Fruit fly (Drosophila melanogaster) whole organism, embryonic: Measurements from ENCODE around the gene CG4293.

ENCODE experiments used
- Abd-B ChIP-seq: fragments of 200-800 bp; sonication (Bioruptor generic); optimal IDR thresholded peaks from 2 replicates; lab custom pipeline; 2018; ENCODE audit warnings: missing biosample characterization, mild to moderate bottlenecking, missing genetic modification characterization, moderate library complexity
- Blimp-1 ChIP-seq: fragments of 200-800 bp; sonication (Bioruptor generic); optimal IDR thresholded peaks from 3 replicates; lab custom pipeline; 2018; ENCODE audit warnings: missing biosample characterization, missing genetic modification characterization, mild to moderate bottlenecking, moderate library complexity, missing genetic modification reagents
- CG10209 ChIP-seq: fragments of 200-800 bp; sonication (Bioruptor generic); optimal IDR thresholded peaks from 3 replicates; lab custom pipeline; 2017; ENCODE audit warnings: missing biosample characterization, mild to moderate bottlenecking, missing genetic modification characterization, missing genetic modification reagents
- CG10543 ChIP-seq: fragments of 200-800 bp; sonication (Bioruptor generic); optimal IDR thresholded peaks from 3 replicates; lab custom pipeline; 2017; ENCODE audit warnings: missing biosample characterization, mild to moderate bottlenecking, missing genetic modification characterization, moderate library complexity
- CG10654 ChIP-seq: fragments of 200-800 bp; sonication (Bioruptor generic); optimal IDR thresholded peaks from 2 replicates; lab custom pipeline; 2016; ENCODE audit warnings: missing biosample characterization, missing genetic modification characterization
- CG11456 ChIP-seq: fragments of 200-800 bp; sonication (Bioruptor generic); IDR thresholded peaks from 3 replicates; pipeline ENCODE4 v1.3.6; 2022; ENCODE audit warnings: missing biosample characterization, missing genetic modification characterization
- CG11504 ChIP-seq: fragments of 200-800 bp; sonication (Bioruptor generic); optimal IDR thresholded peaks from 3 replicates; lab custom pipeline; 2019; ENCODE audit warnings: missing biosample characterization, mild to moderate bottlenecking, missing genetic modification characterization, moderate library complexity
- CG12236 ChIP-seq: fragments of 200-800 bp; sonication (Bioruptor generic); optimal IDR thresholded peaks from 2 replicates; lab custom pipeline; 2016; ENCODE audit warnings: missing biosample characterization, missing genetic modification characterization
- CG12659 ChIP-seq: fragments of 200-800 bp; sonication (Bioruptor generic); optimal IDR thresholded peaks from 3 replicates; lab custom pipeline; 2017; ENCODE audit warnings: mild to moderate bottlenecking, missing biosample characterization, missing genetic modification reagents, missing genetic modification characterization
- CG1603 ChIP-seq: fragments of 200-800 bp; sonication (Bioruptor generic); optimal IDR thresholded peaks from 2 replicates; lab custom pipeline; 2019; ENCODE audit warnings: missing biosample characterization, mild to moderate bottlenecking, missing genetic modification characterization, moderate library complexity
- CG17829 ChIP-seq: fragments of 200-800 bp; optimal IDR thresholded peaks from 2 replicates; lab custom pipeline; 2019; ENCODE audit warnings: missing biosample characterization, mild to moderate bottlenecking, missing genetic modification characterization, moderate library complexity
- CG18599 ChIP-seq: fragments of 200-800 bp; sonication (Bioruptor generic); optimal IDR thresholded peaks from 3 replicates; lab custom pipeline; 2017; ENCODE audit warnings: missing biosample characterization, missing genetic modification characterization, mild to moderate bottlenecking, moderate library complexity, missing genetic modification reagents
- CG34376 ChIP-seq: fragments of 200-800 bp; sonication (Bioruptor generic); optimal IDR thresholded peaks from 2 replicates; lab custom pipeline; 2018; ENCODE audit warnings: missing biosample characterization, mild to moderate bottlenecking, missing genetic modification characterization
- CG42726 ChIP-seq: fragments of 200-800 bp; sonication (Bioruptor generic); IDR thresholded peaks from 2 replicates; pipeline ENCODE4 v1.3.6; 2022; ENCODE audit warnings: missing biosample characterization, missing genetic modification characterization; ENCODE audit not compliant: partially characterized antibody
- CG4282 ChIP-seq: fragments of 200-800 bp; sonication (Bioruptor generic); optimal IDR thresholded peaks from 2 replicates; lab custom pipeline; 2016; ENCODE audit warnings: missing biosample characterization, missing genetic modification characterization
- CG6654 ChIP-seq: fragments of 200-800 bp; sonication (Bioruptor generic); optimal IDR thresholded peaks from 2 replicates; lab custom pipeline; 2017; ENCODE audit warnings: missing biosample characterization, mild to moderate bottlenecking, missing genetic modification characterization
- CrebB ChIP-seq: fragments of 200-800 bp; sonication (Bioruptor generic); optimal IDR thresholded peaks from 3 replicates; lab custom pipeline; 2018; ENCODE audit warnings: missing biosample characterization, mild to moderate bottlenecking, missing genetic modification characterization
- D19A ChIP-seq: fragments of 200-800 bp; optimal IDR thresholded peaks from 3 replicates; lab custom pipeline; 2019; ENCODE audit warnings: missing biosample characterization, mild to moderate bottlenecking, missing genetic modification characterization, moderate library complexity
- D19B ChIP-seq: fragments of 200-800 bp; sonication (Bioruptor generic); optimal IDR thresholded peaks from 2 replicates; lab custom pipeline; 2017; ENCODE audit warnings: missing biosample characterization, mild to moderate bottlenecking, missing genetic modification characterization
- Gsc ChIP-seq: fragments of 200-800 bp; sonication (Bioruptor generic); IDR thresholded peaks from 2 replicates; pipeline ENCODE4 v1.3.6; 2022; ENCODE audit warnings: missing biosample characterization, missing genetic modification characterization
- Lpt ChIP-seq: fragments of >200 bp; optimal IDR thresholded peaks from 2 replicates; lab custom pipeline; 2018; ENCODE audit warnings: missing biosample characterization, missing genetic modification characterization
- Nf-YC ChIP-seq: fragments of 200-800 bp; optimal IDR thresholded peaks from 3 replicates; lab custom pipeline; 2019; ENCODE audit warnings: missing biosample characterization, mild to moderate bottlenecking, missing genetic modification characterization, moderate library complexity
- NfI ChIP-seq: fragments of 200-800 bp; sonication (Bioruptor generic); optimal IDR thresholded peaks from 3 replicates; lab custom pipeline; 2018; ENCODE audit warnings: missing biosample characterization, mild to moderate bottlenecking, missing genetic modification characterization, moderate library complexity
- Oli ChIP-seq: fragments of 200-800 bp; sonication (Bioruptor generic); optimal IDR thresholded peaks from 2 replicates; lab custom pipeline; 2018; ENCODE audit warnings: missing biosample characterization, mild to moderate bottlenecking, missing genetic modification characterization, moderate library complexity
- Pdp1 ChIP-seq, 2 experiments: fragments of 200-800 bp; sonication (Bioruptor generic); optimal IDR thresholded peaks; 3 replicates each; lab custom pipeline; 2016; ENCODE audit warnings: missing biosample characterization in 2 of 2, missing genetic modification characterization in 2 of 2, mild to moderate bottlenecking in 1 of 2, moderate library complexity in 1 of 2
- TFAM ChIP-seq: fragments of 200-800 bp; sonication (Bioruptor generic); optimal IDR thresholded peaks from 2 replicates; lab custom pipeline; 2017; ENCODE audit warnings: missing biosample characterization, missing genetic modification characterization, inconsistent platforms
- crc ChIP-seq: fragments of 200-800 bp; sonication (Bioruptor generic); optimal IDR thresholded peaks from 2 replicates; lab custom pipeline; 2016; ENCODE audit warnings: missing biosample characterization, missing genetic modification characterization
- crol ChIP-seq: fragments of 200-800 bp; sonication (Bioruptor generic); IDR thresholded peaks from 2 replicates; pipeline ENCODE4 v1.3.6; 2022; ENCODE audit warnings: missing biosample characterization, missing genetic modification characterization
- crp ChIP-seq, 2 experiments: fragments of 200-800 bp; sonication (Bioruptor generic); optimal IDR thresholded peaks; 2 replicates in 1 of 2; 3 replicates in 1 of 2; lab custom pipeline; 2017; ENCODE audit warnings: missing biosample characterization in 2 of 2, missing genetic modification characterization in 2 of 2, mild to moderate bottlenecking in 1 of 2, moderate library complexity in 1 of 2
- da ChIP-seq: fragments of 200-800 bp; sonication (Bioruptor generic); optimal IDR thresholded peaks from 2 replicates; lab custom pipeline; 2016; ENCODE audit warnings: missing biosample characterization, missing genetic modification characterization
- fd102C ChIP-seq: fragments of 200-800 bp; sonication (Bioruptor generic); optimal IDR thresholded peaks from 2 replicates; lab custom pipeline; 2018; ENCODE audit warnings: missing biosample characterization, mild to moderate bottlenecking, missing genetic modification characterization, moderate library complexity
- ftz-f1 ChIP-seq: fragments of 200-800 bp; sonication (Bioruptor generic); optimal IDR thresholded peaks from 2 replicates; lab custom pipeline; 2016; ENCODE audit warnings: missing biosample characterization, missing genetic modification characterization
- h ChIP-seq: fragments of >200 bp; optimal IDR thresholded peaks from 2 replicates; lab custom pipeline; 2017
- her ChIP-seq: fragments of 200-800 bp; sonication (Bioruptor generic); optimal IDR thresholded peaks from 2 replicates; lab custom pipeline; 2016; ENCODE audit warnings: missing biosample characterization, missing genetic modification characterization
- hkb ChIP-seq, 2 experiments: fragments of 200-800 bp in 1 of 2; fragments of >200 bp in 1 of 2; sonication (Bioruptor generic) in 1 of 2; IDR thresholded peaks in 1 of 2; optimal IDR thresholded peaks in 1 of 2; 2 replicates each; pipeline versions ENCODE4 v1.3.6 to Lab custom; 2017 to 2022; ENCODE audit warnings: missing biosample characterization in 1 of 2, missing genetic modification characterization in 1 of 2
- ind ChIP-seq: fragments of 200-800 bp; sonication (Bioruptor generic); optimal IDR thresholded peaks from 3 replicates; lab custom pipeline; 2016; ENCODE audit warnings: missing biosample characterization, missing genetic modification characterization
- ken ChIP-seq: fragments of 200-800 bp; sonication (Bioruptor generic); IDR thresholded peaks from 3 replicates; pipeline ENCODE4 v1.3.6; 2022; ENCODE audit warnings: missing biosample characterization, missing genetic modification characterization
- lbe ChIP-seq: fragments of 200-800 bp; sonication (Bioruptor generic); optimal IDR thresholded peaks from 2 replicates; lab custom pipeline; 2016; ENCODE audit warnings: missing biosample characterization, mild to moderate bottlenecking, missing genetic modification characterization
- pfk ChIP-seq: fragments of 200-800 bp; sonication (Bioruptor generic); optimal IDR thresholded peaks from 2 replicates; lab custom pipeline; 2018; ENCODE audit warnings: missing biosample characterization, mild to moderate bottlenecking, missing genetic modification characterization, moderate library complexity
- pzg ChIP-seq: fragments of 200-800 bp; sonication (Bioruptor generic); optimal IDR thresholded peaks from 3 replicates; lab custom pipeline; 2018; ENCODE audit warnings: missing biosample characterization, mild to moderate bottlenecking, missing genetic modification characterization, moderate library complexity
- scrt ChIP-seq: fragments of 200-800 bp; sonication (Bioruptor generic); optimal IDR thresholded peaks from 2 replicates; lab custom pipeline; 2018; ENCODE audit warnings: missing biosample characterization, mild to moderate bottlenecking, missing genetic modification characterization, moderate library complexity
- sug ChIP-seq: fragments of 200-800 bp; optimal IDR thresholded peaks from 2 replicates; lab custom pipeline; 2019; ENCODE audit warnings: missing biosample characterization, mild to moderate bottlenecking, missing genetic modification characterization, moderate library complexity
- tll ChIP-seq, 2 experiments: fragments of 200-800 bp in 1 of 2; fragments of >200 bp in 1 of 2; sonication (Bioruptor generic) in 1 of 2; optimal IDR thresholded peaks; 2 replicates each; lab custom pipeline; 2017 to 2019; ENCODE audit warnings: missing biosample characterization in 2 of 2, missing genetic modification characterization in 2 of 2, mild to moderate bottlenecking in 1 of 2, moderate library complexity in 1 of 2
- vfl ChIP-seq: fragments of 200-800 bp; sonication (Bioruptor generic); optimal IDR thresholded peaks from 2 replicates; lab custom pipeline; 2016; ENCODE audit warnings: missing biosample characterization, missing genetic modification characterization

The CG4293 gene

DNA sequence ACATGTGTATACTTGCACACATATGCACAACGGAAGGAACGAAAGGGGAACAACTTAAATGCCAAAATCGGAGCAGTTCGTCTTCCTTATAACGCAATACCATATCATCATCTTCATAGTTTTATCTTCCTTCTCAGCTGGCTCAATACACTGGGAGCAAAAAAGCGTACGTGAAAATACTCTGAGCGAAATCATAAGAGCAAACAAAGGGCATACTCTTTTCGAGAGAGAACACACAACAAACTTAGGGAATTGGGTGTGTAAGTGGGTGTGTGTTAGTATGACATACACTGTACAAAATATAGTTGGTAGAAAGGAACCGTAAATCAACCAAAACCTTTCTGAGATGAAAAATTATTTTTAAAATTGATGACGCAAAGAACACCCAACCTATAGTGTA lies 17.6 kb downstream of the CG4293 start (continued):
- no peak for TF ChIP-seq CG42726 (GFP tag; lab: Robert Waterston, UW)
- peak; percentile 11 for TF ChIP-seq CG1603 (tag; lab: Kevin White, UChicago)
- TF ChIP-seq D19A (tag; lab: Kevin White, UChicago): peak; percentile 6
- no peak for TF ChIP-seq CG17829
- TF ChIP-seq ind (GFP tag; lab: Kevin White, UChicago): peak; percentile 5

dm6 chrX:510528-510927 lies 19.6 kb downstream of the CG4293 start:
- peak; percentile 68 for TF ChIP-seq sug (tag; lab: Kevin White, UChicago)
- no peak for TF ChIP-seq tll (GFP tag; optimal IDR thresholded peaks at IDR 0.05; lab: Kevin White, UChicago)
- TF ChIP-seq TFAM (GFP tag; lab: Kevin White, UChicago): no peak
- no peak for TF ChIP-seq Abd-B (GFP tag; lab: Kevin White, UChicago)
- peak; percentile 17 for TF ChIP-seq CG34376 (GFP tag; lab: Kevin White, UChicago)
- peak; percentile 8 for TF ChIP-seq lbe

DNA sequence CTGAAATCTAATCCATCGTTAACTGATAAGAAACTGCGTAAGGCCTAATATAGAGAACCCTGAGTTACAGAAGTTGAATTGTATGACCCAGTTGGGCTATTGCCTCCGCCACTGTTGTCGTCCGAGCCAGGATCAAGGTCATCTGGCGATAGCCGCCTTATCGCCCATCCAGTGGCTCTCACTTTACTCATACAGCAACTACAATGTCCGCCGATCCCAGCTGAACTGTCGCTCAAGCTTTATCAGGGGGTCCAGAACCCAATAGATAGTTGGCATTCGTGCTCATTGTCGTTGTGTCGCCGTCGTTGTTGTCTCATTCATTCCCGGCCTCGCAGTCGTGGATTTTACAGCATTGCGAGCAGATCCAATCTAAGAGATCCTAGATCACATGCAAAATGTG lies 21.0 kb downstream of the CG4293 start, which contains the start of gene arg:
Gene arg (plus strand): TSS at position 319 of the 400 bp plus-strand sequence.
- peak; percentile 90 for TF ChIP-seq CG34376 (GFP tag; lab: Kevin White, UChicago)
- TF ChIP-seq Pdp1 (GFP tag; optimal IDR thresholded peaks at IDR 0.05; lab: Kevin White, UChicago): peak in 1 of 2 experiments; percentile 30
- no peak for TF ChIP-seq crol (GFP tag; lab: Robert Waterston, UW)
- TF ChIP-seq ftz-f1 (GFP tag; lab: Kevin White, UChicago): peak; percentile 23
- TF ChIP-seq her (GFP tag; lab: Kevin White, UChicago): no peak
- TF ChIP-seq scrt (GFP tag; lab: Kevin White, UChicago): no peak
- peak; percentile 78 for TF ChIP-seq sug (tag; lab: Kevin White, UChicago)
- TF ChIP-seq NfI (GFP tag; lab: Kevin White, UChicago): no peak
- no peak for TF ChIP-seq hkb (optimal IDR thresholded peaks at IDR 0.05; lab: Kevin White, UChicago)
- TF ChIP-seq hkb (GFP tag; IDR thresholded peaks at IDR 0.05; lab: Robert Waterston, UW): no peak
- TF ChIP-seq h (lab: Kevin White, UChicago): no peak
- no peak for TF ChIP-seq CG12659 (GFP tag; lab: Kevin White, UChicago)
- TF ChIP-seq CG10543 (GFP tag; lab: Kevin White, UChicago): peak; percentile 3

- TF ChIP-seq crp (GFP tag; optimal IDR thresholded peaks at IDR 0.05; lab: Kevin White, UChicago): peak in 1 of 2 experiments; percentile 40
- TF ChIP-seq Oli: peak; percentile 85
- peak; percentile 86 for TF ChIP-seq CG10209 (GFP tag; lab: Kevin White, UChicago)
- peak; percentile 74 for TF ChIP-seq Nf-YC (tag; lab: Kevin White, UChicago)
- TF ChIP-seq crc: peak; percentile 67
- no peak for TF ChIP-seq Lpt (GFP tag; lab: Kevin White, UChicago)
- peak; percentile 2 for TF ChIP-seq pzg (GFP tag; lab: Kevin White, UChicago)
- TF ChIP-seq CG11504: no peak
- peak; percentile 54 for TF ChIP-seq CG4282
- peak; percentile 87 for TF ChIP-seq CrebB (tag; lab: Kevin White, UChicago)
- TF ChIP-seq da (GFP tag; lab: Kevin White, UChicago): peak; percentile 54
- peak; percentile 41 for TF ChIP-seq CG6654 (GFP tag; lab: Kevin White, UChicago)
- TF ChIP-seq Gsc (GFP tag; lab: Robert Waterston, UW): no peak
- peak; percentile 45 for TF ChIP-seq pfk (GFP tag; lab: Kevin White, UChicago)
- TF ChIP-seq vfl (GFP tag; lab: Kevin White, UChicago): peak; percentile 53
- peak; percentile 95 for TF ChIP-seq CG18599 (GFP tag; lab: Kevin White, UChicago)
- TF ChIP-seq fd102C (GFP tag; lab: Kevin White, UChicago): no peak
- TF ChIP-seq CG12236: peak; percentile 61
- peak; percentile 70 for TF ChIP-seq Blimp-1 (GFP tag; lab: Kevin White, UChicago)
- TF ChIP-seq CG10654 (GFP tag; lab: Kevin White, UChicago): peak; percentile 66
- peak; percentile 62; the same call in 1 of the 3 replicates for TF ChIP-seq CG11456 (GFP tag; lab: Robert Waterston, UW)
- 0 out of 3 replicates have a peak, but pooled peaks have one; percentile 64 for TF ChIP-seq ken (GFP tag; lab: Robert Waterston, UW)
- peak; percentile 77 for TF ChIP-seq D19B (GFP tag; lab: Kevin White, UChicago)
These were observed 30.5 kb downstream of the CG4293 start for dm6 chrX:499589-500041.
